Worm (Caenorhabditis elegans) whole organism, mixed stage, embryonic: ENCODE measurements around the gene daf-31.

Experiments
- M03D4.4 ChIP-seq: sonication (generic microtip); optimal IDR thresholded peaks from 2 replicates; lab custom pipeline; 2017; ENCODE audit warnings: mild to moderate bottlenecking, missing genetic modification characterization, missing compliant biosample characterization
- bed-3 ChIP-seq: fragments of 200-800 bp; sonication (Bioruptor generic); optimal IDR thresholded peaks from 3 replicates; lab custom pipeline; 2018; ENCODE audit warnings: mild to moderate bottlenecking, missing genetic modification characterization, moderate library complexity, missing compliant biosample characterization
- blmp-1 ChIP-seq: fragments of 150-350 bp; optimal IDR thresholded peaks from 2 replicates; lab custom pipeline; 2014; ENCODE audit warnings: missing biosample characterization, missing genetic modification characterization
- ceh-39 ChIP-seq: fragments of 150-350 bp; optimal IDR thresholded peaks from 2 replicates; lab custom pipeline; 2014; ENCODE audit warnings: missing biosample characterization, missing genetic modification characterization
- ceh-43 ChIP-seq: fragments of 200-800 bp; sonication (Bioruptor generic); optimal IDR thresholded peaks from 2 replicates; lab custom pipeline; 2018; ENCODE audit warnings: mild to moderate bottlenecking, missing genetic modification characterization, moderate library complexity, missing compliant biosample characterization
- ceh-83 ChIP-seq: fragments of 200-800 bp; sonication (Bioruptor generic); optimal IDR thresholded peaks from 2 replicates; lab custom pipeline; 2018; ENCODE audit warnings: mild to moderate bottlenecking, missing genetic modification characterization, missing compliant biosample characterization
- ces-1 ChIP-seq: fragments of 150-350 bp; optimal IDR thresholded peaks from 2 replicates; lab custom pipeline; 2014; ENCODE audit warnings: missing biosample characterization, missing genetic modification reagents, missing genetic modification characterization
- cnd-1 ChIP-seq: fragments of 200-800 bp; sonication (Bioruptor generic); optimal IDR thresholded peaks from 2 replicates; lab custom pipeline; 2018; ENCODE audit warnings: mild to moderate bottlenecking, missing genetic modification characterization, missing compliant biosample characterization
- drap-1 ChIP-seq: fragments of 200-800 bp; sonication (Bioruptor generic); optimal IDR thresholded peaks from 3 replicates; lab custom pipeline; 2018; ENCODE audit warnings: mild to moderate bottlenecking, missing genetic modification characterization, missing compliant biosample characterization
- elt-1 ChIP-seq: sonication (generic microtip); optimal IDR thresholded peaks from 2 replicates; lab custom pipeline; 2017; ENCODE audit warnings: missing genetic modification characterization, mild to moderate bottlenecking, missing compliant biosample characterization, antibody characterized with exemption, moderate library complexity, borderline replicate concordance; ENCODE audit not compliant: insufficient read depth
- elt-3 ChIP-seq: fragments of 150-350 bp; optimal IDR thresholded peaks from 2 replicates; lab custom pipeline; 2014; ENCODE audit warnings: missing biosample characterization, missing genetic modification characterization
- flh-1 ChIP-seq: fragments of 200-800 bp; sonication (Bioruptor generic); optimal IDR thresholded peaks from 2 replicates; lab custom pipeline; 2018; ENCODE audit warnings: mild to moderate bottlenecking, missing genetic modification characterization, moderate library complexity, missing compliant biosample characterization
- ham-2 ChIP-seq: fragments of 200-800 bp; sonication (Bioruptor generic); optimal IDR thresholded peaks from 2 replicates; lab custom pipeline; 2018; ENCODE audit warnings: mild to moderate bottlenecking, missing genetic modification characterization, missing compliant biosample characterization
- hlh-1 ChIP-seq: fragments of 150-350 bp; optimal IDR thresholded peaks from 2 replicates; lab custom pipeline; 2014; ENCODE audit warnings: missing biosample characterization, missing genetic modification reagents, missing genetic modification characterization
- lin-13 ChIP-seq: fragments of 150-350 bp; optimal IDR thresholded peaks from 2 replicates; lab custom pipeline; 2014; ENCODE audit warnings: missing biosample characterization, missing genetic modification characterization
- lin-32 ChIP-seq: fragments of 200-800 bp; sonication (Bioruptor generic); optimal IDR thresholded peaks from 2 replicates; lab custom pipeline; 2018; ENCODE audit warnings: mild to moderate bottlenecking, missing genetic modification characterization, missing compliant biosample characterization
- lsy-2 ChIP-seq: fragments of 150-350 bp; optimal IDR thresholded peaks from 2 replicates; lab custom pipeline; 2014; ENCODE audit warnings: missing biosample characterization, missing genetic modification characterization
- mab-5 ChIP-seq: fragments of 150-350 bp; optimal IDR thresholded peaks from 2 replicates; lab custom pipeline; 2014; ENCODE audit warnings: missing biosample characterization, missing genetic modification characterization
- mep-1 ChIP-seq: fragments of 150-350 bp; optimal IDR thresholded peaks from 2 replicates; lab custom pipeline; 2017; ENCODE audit warnings: missing biosample characterization, missing genetic modification reagents, missing genetic modification characterization, inconsistent platforms
- mls-2 ChIP-seq: sonication (generic microtip); optimal IDR thresholded peaks from 2 replicates; lab custom pipeline; 2016; ENCODE audit warnings: mild to moderate bottlenecking, missing genetic modification characterization, moderate library complexity, missing compliant biosample characterization
- nhr-12 ChIP-seq: fragments of 150-350 bp; optimal IDR thresholded peaks from 2 replicates; lab custom pipeline; 2014; ENCODE audit warnings: missing biosample characterization, missing genetic modification characterization
- nhr-2 ChIP-seq: fragments of 150-350 bp; optimal IDR thresholded peaks from 2 replicates; lab custom pipeline; 2014; ENCODE audit warnings: missing biosample characterization, missing genetic modification characterization
- nhr-237 ChIP-seq: fragments of 150-350 bp; optimal IDR thresholded peaks from 2 replicates; lab custom pipeline; 2014; ENCODE audit warnings: missing biosample characterization, missing genetic modification characterization
- nhr-28 ChIP-seq: fragments of 150-350 bp; optimal IDR thresholded peaks from 2 replicates; lab custom pipeline; 2014; ENCODE audit warnings: missing biosample characterization, missing genetic modification characterization
- nhr-76 ChIP-seq: sonication (generic microtip); optimal IDR thresholded peaks from 2 replicates; lab custom pipeline; 2017; ENCODE audit warnings: missing biosample characterization, missing genetic modification characterization
- pha-4 ChIP-seq: fragments of 150-350 bp; optimal IDR thresholded peaks from 2 replicates; lab custom pipeline; 2018; ENCODE audit warnings: missing biosample characterization, missing genetic modification reagents, missing genetic modification characterization
- sem-2 ChIP-seq: fragments of 200-800 bp; sonication (Bioruptor generic); optimal IDR thresholded peaks from 2 replicates; lab custom pipeline; 2018; ENCODE audit warnings: mild to moderate bottlenecking, missing genetic modification characterization, missing compliant biosample characterization
- snpc-4 ChIP-seq: fragments of 150-350 bp; optimal IDR thresholded peaks from 2 replicates; lab custom pipeline; 2014; ENCODE audit warnings: missing biosample characterization, missing genetic modification characterization
- sptf-1 ChIP-seq: sonication (generic microtip); optimal IDR thresholded peaks from 2 replicates; lab custom pipeline; 2017; ENCODE audit warnings: mild to moderate bottlenecking, missing genetic modification characterization, moderate library complexity, missing compliant biosample characterization
- tbx-8 ChIP-seq: fragments of 200-800 bp; sonication (Bioruptor generic); optimal IDR thresholded peaks from 2 replicates; lab custom pipeline; 2018; ENCODE audit warnings: mild to moderate bottlenecking, missing genetic modification characterization, moderate library complexity, missing compliant biosample characterization
- unc-120 ChIP-seq: sonication (generic microtip); optimal IDR thresholded peaks from 2 replicates; lab custom pipeline; 2017; ENCODE audit warnings: missing genetic modification characterization, missing compliant biosample characterization; ENCODE audit not compliant: poor library complexity, severe bottlenecking
- unc-39 ChIP-seq: fragments of 150-350 bp; optimal IDR thresholded peaks from 2 replicates; lab custom pipeline; 2014; ENCODE audit warnings: missing biosample characterization, missing genetic modification characterization
- unc-62 ChIP-seq: fragments of 150-350 bp; optimal IDR thresholded peaks from 2 replicates; lab custom pipeline; 2014; ENCODE audit warnings: missing biosample characterization, missing genetic modification reagents, missing genetic modification characterization
- zip-8 ChIP-seq: fragments of 150-350 bp; optimal IDR thresholded peaks from 2 replicates; lab custom pipeline; 2014; ENCODE audit warnings: missing biosample characterization, missing genetic modification characterization
- ztf-11 ChIP-seq: fragments of 150-350 bp; optimal IDR thresholded peaks from 2 replicates; lab custom pipeline; 2014; ENCODE audit warnings: missing biosample characterization, missing genetic modification characterization

Gene daf-31

DNA sequence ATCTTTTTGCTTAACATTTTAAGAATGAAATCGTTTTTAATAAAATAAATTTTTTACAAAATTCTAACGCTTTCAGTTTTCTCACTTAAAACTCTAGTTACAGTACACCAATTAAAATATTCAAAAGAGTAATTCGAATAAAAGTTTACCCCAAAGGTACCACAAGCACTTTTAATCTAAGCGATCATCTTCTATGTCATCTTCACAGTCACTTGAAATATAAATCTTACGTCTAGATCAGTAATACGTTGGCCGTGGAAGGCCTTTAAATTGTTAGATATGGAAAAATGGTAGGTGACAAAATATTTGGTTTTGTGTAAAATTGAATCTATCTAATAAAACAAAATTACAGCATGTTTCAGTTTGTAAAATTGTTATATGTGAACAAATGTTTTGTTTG is 42.7 kb upstream of the daf-31 start:
- peak; percentile 67 for TF ChIP-seq elt-1 (tag; lab: Kevin White, UChicago)
- no peak for TF ChIP-seq blmp-1

DNA sequence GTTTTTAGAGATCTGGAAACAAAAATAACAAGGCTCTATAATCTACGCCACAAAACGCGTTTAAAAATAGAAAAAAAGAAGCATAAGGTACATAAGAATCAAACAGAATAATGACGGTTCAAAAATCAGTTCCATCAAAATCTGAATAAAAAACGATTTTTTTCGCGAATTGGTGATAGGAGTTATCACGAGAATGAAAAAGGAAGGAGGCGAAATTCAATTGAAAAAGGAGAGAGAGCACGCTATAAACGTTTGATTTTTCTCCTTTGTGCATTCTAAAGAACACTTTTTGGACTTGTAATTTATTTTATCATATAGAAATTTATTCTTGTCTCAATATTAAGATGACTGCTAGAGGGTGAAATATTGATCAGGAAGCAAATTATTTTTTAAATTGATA is 38.7 kb upstream of the daf-31 start:
- TF ChIP-seq lin-32 (GFP tag; lab: Kevin White, UChicago) (no peak), ztf-11 (tag; lab: Kevin White, UChicago) (no peak), ces-1 (GFP tag; lab: Kevin White, UChicago) (no peak), snpc-4 (tag; lab: Kevin White, UChicago) (no peak), nhr-76 (tag; lab: Kevin White, UChicago) (no peak), nhr-28 (no peak), lsy-2 (tag; lab: Kevin White, UChicago) (no peak), mab-5 (no peak), unc-39 (tag; lab: Kevin White, UChicago) (no peak), nhr-2 (tag; lab: Kevin White, UChicago) (no peak), mls-2 (tag; lab: Kevin White, UChicago) (no peak), ham-2 (no peak), blmp-1 (no peak), tbx-8 (GFP tag; lab: Kevin White, UChicago) (no peak), nhr-237 (no peak), nhr-12 (tag; lab: Kevin White, UChicago) (no peak)
- TF ChIP-seq, all 35 proteins: peak for 0

DNA sequence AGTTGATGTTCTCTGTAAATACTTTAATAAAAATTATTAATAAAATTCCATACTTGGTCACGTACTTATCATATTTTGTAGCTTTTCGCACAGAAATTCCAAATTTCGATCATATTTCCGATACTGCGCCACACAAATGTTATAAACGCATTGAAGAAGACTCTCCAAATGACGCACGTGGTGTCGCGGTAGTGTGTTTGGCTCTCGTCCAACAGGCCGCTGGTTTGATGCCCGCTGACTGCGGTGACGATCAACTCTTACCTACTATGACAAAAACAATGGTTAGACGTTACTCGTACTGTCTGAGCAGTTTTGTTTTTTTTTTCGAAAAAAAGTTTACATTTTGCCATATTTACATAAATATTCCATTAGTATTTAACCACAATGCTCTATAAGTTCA is 37.2 kb upstream of the daf-31 start:
- TF ChIP-seq zip-8 (tag; lab: Kevin White, UChicago) = no peak
- peak; percentile 5 for TF ChIP-seq nhr-12 (tag; lab: Kevin White, UChicago)
- peak; percentile 86 for TF ChIP-seq pha-4
- TF ChIP-seq bed-3 = peak; percentile 94
- peak; percentile 98 for TF ChIP-seq drap-1 (GFP tag; lab: Kevin White, UChicago)
- TF ChIP-seq sptf-1 (tag; lab: Kevin White, UChicago) = peak; percentile 98
- TF ChIP-seq mep-1 = peak; percentile 73
- TF ChIP-seq flh-1 (GFP tag; lab: Kevin White, UChicago) = peak; percentile 92
- TF ChIP-seq mls-2 (tag; lab: Kevin White, UChicago) = peak; percentile 98
- TF ChIP-seq blmp-1 = peak; percentile 5
- TF ChIP-seq elt-3 = peak; percentile 77
- peak; percentile 30 for TF ChIP-seq lin-13 (tag; lab: Kevin White, UChicago)
- TF ChIP-seq nhr-237 = peak; percentile 23
- peak; percentile 68 for TF ChIP-seq unc-39 (tag; lab: Kevin White, UChicago)
- peak; percentile 95 for TF ChIP-seq sem-2
- peak; percentile 92 for TF ChIP-seq tbx-8 (GFP tag; lab: Kevin White, UChicago)
- peak; percentile 97 for TF ChIP-seq cnd-1 (tag; lab: Kevin White, UChicago)
- peak; percentile 99 for TF ChIP-seq ceh-83 (GFP tag; lab: Kevin White, UChicago)
- peak; percentile 89 for TF ChIP-seq ham-2
- TF ChIP-seq M03D4.4 (tag; lab: Kevin White, UChicago) = peak; percentile 97
- no peak for TF ChIP-seq nhr-2 (tag; lab: Kevin White, UChicago)
- peak; percentile 95 for TF ChIP-seq ceh-43
- peak; percentile 47 for TF ChIP-seq lsy-2 (tag; lab: Kevin White, UChicago)
- TF ChIP-seq mab-5 = no peak
- TF ChIP-seq hlh-1 = peak; percentile 45
- no peak for TF ChIP-seq snpc-4 (tag; lab: Kevin White, UChicago)
- peak; percentile 97 for TF ChIP-seq lin-32 (GFP tag; lab: Kevin White, UChicago)
- peak; percentile 15 for TF ChIP-seq ztf-11 (tag; lab: Kevin White, UChicago)
- peak; percentile 97 for TF ChIP-seq unc-120 (tag; lab: Kevin White, UChicago)
- peak; percentile 66 for TF ChIP-seq elt-1 (tag; lab: Kevin White, UChicago)
- peak; percentile 2 for TF ChIP-seq ces-1 (GFP tag; lab: Kevin White, UChicago)
- TF ChIP-seq nhr-28 = peak; percentile 80
- no peak for TF ChIP-seq ceh-39 (tag; lab: Kevin White, UChicago)
- peak; percentile 64 for TF ChIP-seq unc-62
- peak; percentile 49 for TF ChIP-seq nhr-76 (tag; lab: Kevin White, UChicago)

DNA sequence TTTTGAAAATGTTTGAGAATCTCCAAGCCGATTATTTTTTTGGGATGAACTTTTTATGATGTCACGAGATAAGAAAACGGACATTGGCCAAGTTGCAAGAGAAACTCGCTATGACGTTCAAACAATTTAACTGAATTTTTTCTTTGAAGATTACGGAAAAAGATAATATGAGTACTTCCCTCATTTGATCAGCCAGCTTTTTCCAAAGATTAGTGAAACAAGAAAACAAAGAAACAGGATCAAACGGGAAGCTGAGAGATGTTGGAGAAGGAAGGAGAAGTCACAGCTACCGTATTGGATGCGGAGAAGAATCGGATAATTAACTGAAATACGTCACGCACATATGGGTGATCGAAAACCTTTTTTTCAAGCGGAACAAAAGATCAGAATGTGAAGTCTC is 35.9 kb upstream of the daf-31 start:
- TF ChIP-seq ham-2 = no peak
- TF ChIP-seq elt-1 (tag; lab: Kevin White, UChicago) = peak; percentile 16
